Worm (Caenorhabditis elegans) whole organism, young adult: ENCODE data around the gene K05F1.13.

Experiments used
- C06A6.2 ChIP-seq: fragments of 200-800 bp; sonication (Bioruptor generic); conservative IDR thresholded peaks from 2 replicates; pipeline ENCODE4 v1.3.6; 2022; ENCODE audit warnings: missing genetic modification characterization, missing compliant biosample characterization
- C17E4.6 ChIP-seq: fragments of 200-800 bp; sonication (Bioruptor generic); IDR thresholded peaks from 2 replicates; pipeline ENCODE4 v1.3.6; 2022; ENCODE audit warnings: missing genetic modification reagents, missing genetic modification characterization, missing compliant biosample characterization
- F10E7.11 ChIP-seq: sonication (generic microtip); optimal IDR thresholded peaks from 2 replicates; lab custom pipeline; 2017; ENCODE audit warnings: mild to moderate bottlenecking, missing genetic modification characterization, moderate library complexity, missing compliant biosample characterization
- F22D6.2 ChIP-seq: sonication (generic microtip); optimal IDR thresholded peaks from 2 replicates; lab custom pipeline; 2016; ENCODE audit warnings: mild to moderate bottlenecking, missing genetic modification characterization, missing compliant biosample characterization
- F23B12.7 ChIP-seq: sonication (generic microtip); optimal IDR thresholded peaks from 2 replicates; lab custom pipeline; 2017; ENCODE audit warnings: missing genetic modification characterization, mild to moderate bottlenecking, missing compliant biosample characterization, antibody characterized with exemption, moderate library complexity; ENCODE audit not compliant: insufficient read depth
- F37B4.10 ChIP-seq: fragments of 200-800 bp; sonication (Bioruptor generic); IDR thresholded peaks from 2 replicates; pipeline ENCODE4 v1.3.6; 2022; ENCODE audit warnings: missing genetic modification characterization, missing compliant biosample characterization
- F57A8.1 ChIP-seq: fragments of 200-800 bp; sonication (Bioruptor generic); optimal IDR thresholded peaks from 2 replicates; lab custom pipeline; 2018; ENCODE audit warnings: mild to moderate bottlenecking, missing genetic modification characterization, moderate library complexity, missing compliant biosample characterization
- T07F8.4 ChIP-seq: sonication (generic microtip); optimal IDR thresholded peaks from 2 replicates; lab custom pipeline; 2016; ENCODE audit warnings: mild to moderate bottlenecking, missing genetic modification characterization, moderate library complexity, missing compliant biosample characterization
- Y53G8AR.9 ChIP-seq: fragments of 200-800 bp; sonication (Bioruptor generic); conservative IDR thresholded peaks from 2 replicates; pipeline ENCODE4 v1.3.6; 2022; ENCODE audit warnings: missing genetic modification reagents, missing genetic modification characterization, missing compliant biosample characterization
- akir-1 ChIP-seq: fragments of 200-800 bp; sonication (Bioruptor generic); optimal IDR thresholded peaks from 2 replicates; lab custom pipeline; 2018; ENCODE audit warnings: mild to moderate bottlenecking, missing genetic modification characterization, moderate library complexity, missing compliant biosample characterization
- ama-1 ChIP-seq, 3 experiments: fragments of 150-350 bp in 1 of 3; sonication (generic microtip) in 2 of 3; optimal IDR thresholded peaks; 2 replicates each; lab custom pipeline; 2014 to 2018; ENCODE audit warnings: missing biosample characterization in 2 of 3, missing genetic modification characterization in 2 of 3, missing genetic modification reagents in 2 of 3
- aptf-2 ChIP-seq: fragments of 200-800 bp; sonication (Bioruptor generic); conservative IDR thresholded peaks from 2 replicates; pipeline ENCODE4 v1.3.6; 2022; ENCODE audit warnings: missing genetic modification reagents, missing genetic modification characterization, missing compliant biosample characterization
- atf-7 ChIP-seq: sonication (generic microtip); optimal IDR thresholded peaks from 2 replicates; lab custom pipeline; 2017; ENCODE audit warnings: mild to moderate bottlenecking, missing genetic modification characterization, missing compliant biosample characterization
- athp-1 ChIP-seq: sonication (generic microtip); optimal IDR thresholded peaks from 2 replicates; lab custom pipeline; 2017; ENCODE audit warnings: mild to moderate bottlenecking, missing genetic modification characterization, missing compliant biosample characterization
- attf-5 ChIP-seq: fragments of 200-800 bp; sonication (Bioruptor generic); optimal IDR thresholded peaks from 2 replicates; lab custom pipeline; 2018; ENCODE audit warnings: mild to moderate bottlenecking, missing genetic modification characterization, missing compliant biosample characterization
- bed-1 ChIP-seq: fragments of 200-800 bp; sonication (Bioruptor generic); IDR thresholded peaks from 2 replicates; pipeline ENCODE4 v1.3.6; 2022; ENCODE audit warnings: missing genetic modification reagents, missing genetic modification characterization, missing compliant biosample characterization
- cebp-2 ChIP-seq: fragments of 200-800 bp; sonication (Bioruptor generic); IDR thresholded peaks from 2 replicates; pipeline ENCODE4 v1.3.6; 2022; ENCODE audit warnings: missing genetic modification characterization, missing compliant biosample characterization
- ceh-58 ChIP-seq: fragments of 200-800 bp; sonication (Bioruptor generic); IDR thresholded peaks from 2 replicates; pipeline ENCODE4 v1.3.6; 2022; ENCODE audit warnings: missing genetic modification characterization, missing compliant biosample characterization
- ceh-91 ChIP-seq: fragments of 200-800 bp; sonication (Bioruptor generic); IDR thresholded peaks from 2 replicates; pipeline ENCODE4 v1.3.6; 2022; ENCODE audit warnings: missing genetic modification reagents, missing genetic modification characterization, missing compliant biosample characterization
- chd-7 ChIP-seq: sonication (generic microtip); optimal IDR thresholded peaks from 2 replicates; lab custom pipeline; 2016; ENCODE audit warnings: mild to moderate bottlenecking, missing genetic modification characterization, moderate library complexity, missing compliant biosample characterization
- dpff-1 ChIP-seq: sonication (generic microtip); optimal IDR thresholded peaks from 2 replicates; lab custom pipeline; 2017; ENCODE audit warnings: mild to moderate bottlenecking, missing genetic modification characterization, missing compliant biosample characterization
- efl-1 ChIP-seq: fragments of 150-350 bp; optimal IDR thresholded peaks from 2 replicates; lab custom pipeline; 2014; ENCODE audit warnings: missing biosample characterization, missing genetic modification reagents, missing genetic modification characterization
- egl-18 ChIP-seq: fragments of 200-800 bp; sonication (Bioruptor generic); IDR thresholded peaks from 2 replicates; pipeline ENCODE4 v1.3.6; 2022; ENCODE audit warnings: missing genetic modification reagents, missing genetic modification characterization, missing compliant biosample characterization
- egl-44 ChIP-seq: fragments of 200-800 bp; sonication (Bioruptor generic); IDR thresholded peaks from 2 replicates; pipeline ENCODE4 v1.3.6; 2022; ENCODE audit warnings: missing genetic modification reagents, missing genetic modification characterization, missing compliant biosample characterization
- egrh-3 ChIP-seq: fragments of 200-800 bp; sonication (Bioruptor generic); IDR thresholded peaks from 2 replicates; pipeline ENCODE4 v1.3.6; 2022; ENCODE audit warnings: missing genetic modification reagents, missing genetic modification characterization, missing compliant biosample characterization
- ekl-4 ChIP-seq: fragments of 200-800 bp; sonication (Bioruptor generic); IDR thresholded peaks from 2 replicates; pipeline ENCODE4 v1.3.6; 2022; ENCODE audit warnings: missing genetic modification reagents, missing genetic modification characterization, missing compliant biosample characterization
- him-1 ChIP-seq: sonication (generic microtip); optimal IDR thresholded peaks from 2 replicates; lab custom pipeline; 2016; ENCODE audit warnings: missing genotype, missing genetic modification reagents, missing genetic modification characterization, missing compliant biosample characterization
- hlh-12 ChIP-seq: sonication (generic microtip); optimal IDR thresholded peaks from 2 replicates; lab custom pipeline; 2016; ENCODE audit warnings: missing genetic modification characterization, missing compliant biosample characterization
- lin-26 ChIP-seq: fragments of 200-800 bp; sonication (Bioruptor generic); IDR thresholded peaks from 2 replicates; pipeline ENCODE4 v1.3.6; 2022; ENCODE audit warnings: missing genetic modification reagents, missing genetic modification characterization, missing compliant biosample characterization
- lin-35 ChIP-seq, 3 experiments: fragments of 150-350 bp in 2 of 3; sonication (generic microtip) in 1 of 3; optimal IDR thresholded peaks; 2 replicates each; lab custom pipeline; 2014 to 2018; ENCODE audit warnings: missing biosample characterization in 3 of 3, missing genetic modification characterization in 3 of 3, missing genetic modification reagents in 3 of 3
- lin-40 ChIP-seq: sonication (generic microtip); optimal IDR thresholded peaks from 2 replicates; lab custom pipeline; 2016; ENCODE audit warnings: missing genetic modification characterization, mild to moderate bottlenecking, missing compliant biosample characterization, missing genotype, missing genetic modification reagents
- nfya-1 ChIP-seq: sonication (generic microtip); optimal IDR thresholded peaks from 2 replicates; lab custom pipeline; 2017; ENCODE audit warnings: antibody characterized with exemption, missing compliant biosample characterization, missing genetic modification characterization, borderline replicate concordance; ENCODE audit not compliant: insufficient read depth
- nfyb-1 ChIP-seq: fragments of 200-800 bp; sonication (Bioruptor generic); IDR thresholded peaks from 2 replicates; pipeline ENCODE4 v1.3.6; 2022; ENCODE audit warnings: missing genetic modification reagents, missing genetic modification characterization, missing compliant biosample characterization
- rcor-1 ChIP-seq: fragments of 200-800 bp; sonication (Bioruptor generic); IDR thresholded peaks from 2 replicates; pipeline ENCODE4 v1.3.6; 2022; ENCODE audit warnings: missing genetic modification reagents, missing genetic modification characterization, missing compliant biosample characterization
- rpc-1 ChIP-seq, 2 experiments: fragments of 150-350 bp in 1 of 2; sonication (generic microtip) in 1 of 2; optimal IDR thresholded peaks; 2 replicates each; lab custom pipeline; 2014 to 2018; ENCODE audit warnings: missing biosample characterization in 1 of 2, missing genetic modification characterization in 1 of 2, missing genetic modification reagents in 1 of 2, missing genotype in 1 of 2
- snpc-3.4 ChIP-seq: sonication (generic microtip); optimal IDR thresholded peaks from 2 replicates; lab custom pipeline; 2017; ENCODE audit warnings: missing genetic modification characterization, mild to moderate bottlenecking, missing compliant biosample characterization, antibody characterized with exemption, moderate library complexity, missing genotype, missing genetic modification reagents
- snpc-4 ChIP-seq, 5 experiments: fragments of 150-350 bp in 1 of 5; sonication (generic microtip) in 4 of 5; optimal IDR thresholded peaks; 2 replicates each; lab custom pipeline; 2014 to 2018; ENCODE audit warnings: missing genetic modification characterization in 5 of 5, missing biosample characterization in 3 of 5, antibody characterized with exemption in 2 of 5, mild to moderate bottlenecking in 2 of 5, missing compliant biosample characterization in 2 of 5, missing genotype in 2 of 5, moderate library complexity in 2 of 5, missing genetic modification reagents in 1 of 5
- somi-1 ChIP-seq: fragments of 200-800 bp; sonication (Bioruptor generic); optimal IDR thresholded peaks from 2 replicates; lab custom pipeline; 2018; ENCODE audit warnings: mild to moderate bottlenecking, missing genetic modification characterization, missing compliant biosample characterization
- tbp1 ChIP-seq: fragments of 200-800 bp; sonication (Bioruptor generic); optimal IDR thresholded peaks from 2 replicates; lab custom pipeline; 2018; ENCODE audit warnings: mild to moderate bottlenecking, missing genetic modification characterization, missing compliant biosample characterization
- xnd-1 ChIP-seq: sonication (generic microtip); optimal IDR thresholded peaks from 2 replicates; lab custom pipeline; 2016; ENCODE audit warnings: missing genotype, missing genetic modification reagents, missing genetic modification characterization, missing compliant biosample characterization
- ztf-18 ChIP-seq: sonication (generic microtip); optimal IDR thresholded peaks from 2 replicates; lab custom pipeline; 2016; ENCODE audit warnings: missing genotype, mild to moderate bottlenecking, missing genetic modification characterization, missing compliant biosample characterization
- ztf-22 ChIP-seq: fragments of 200-800 bp; sonication (Bioruptor generic); optimal IDR thresholded peaks from 2 replicates; lab custom pipeline; 2018; ENCODE audit warnings: mild to moderate bottlenecking, missing genetic modification characterization, moderate library complexity, missing compliant biosample characterization
- ztf-28 ChIP-seq: fragments of 200-800 bp; sonication (Bioruptor generic); IDR thresholded peaks from 2 replicates; pipeline ENCODE4 v1.3.6; 2022; ENCODE audit warnings: missing genetic modification reagents, missing genetic modification characterization, missing compliant biosample characterization
- ztf-6 ChIP-seq: fragments of 200-800 bp; sonication (Bioruptor generic); IDR thresholded peaks from 2 replicates; pipeline ENCODE4 v1.3.6; 2022; ENCODE audit warnings: missing genetic modification reagents, missing genetic modification characterization, missing compliant biosample characterization

The K05F1.13 gene

ce11 chrII:5781935-5782921, 6.7 kb upstream of the K05F1.13 start, which contains the start of gene K05F1.6 (continued):
- peak; percentile 75 for TF ChIP-seq F10E7.11 (tag; lab: Kevin White, UChicago)
- no peak for TF ChIP-seq akir-1
- TF ChIP-seq ama-1 (optimal IDR thresholded peaks at IDR 0.05; lab: Kevin White, UChicago), result no peak
- TF ChIP-seq ama-1 (GFP tag; optimal IDR thresholded peaks at IDR 0.05; lab: Kevin White, UChicago), result peak; percentile 36 to 67
- peak; percentile 93 for TF ChIP-seq F23B12.7 (tag; lab: Kevin White, UChicago)
- peak; percentile 66 for TF ChIP-seq dpff-1 (tag; lab: Kevin White, UChicago)
- TF ChIP-seq F37B4.10, result no peak
- peak; percentile 83 for TF ChIP-seq him-1 (tag; lab: Kevin White, UChicago)
- TF ChIP-seq bed-1 (GFP tag; lab: Robert Waterston, UW), result no peak
- TF ChIP-seq ekl-4 (GFP tag; lab: Robert Waterston, UW), result peak; percentile 67; the same call in 1 of the 2 replicates
- peak; percentile 95 for TF ChIP-seq tbp1
- TF ChIP-seq egrh-3 (GFP tag; lab: Robert Waterston, UW), result peak; percentile 49; the same call in 1 of the 2 replicates
- TF ChIP-seq egl-44 (GFP tag; lab: Robert Waterston, UW), result peak; percentile 85
- TF ChIP-seq ceh-58 (GFP tag; lab: Robert Waterston, UW), result no peak
- no peak for TF ChIP-seq efl-1 (GFP tag; lab: Kevin White, UChicago)
- TF ChIP-seq lin-35 (GFP tag; optimal IDR thresholded peaks at IDR 0.05; lab: Kevin White, UChicago), result peak in 1 of 3 experiments; percentile 55
- peak; percentile 84 for TF ChIP-seq snpc-3.4 (tag; lab: Kevin White, UChicago)
- TF ChIP-seq attf-5 (GFP tag; lab: Kevin White, UChicago), result peak; percentile 64
- TF ChIP-seq atf-7, result peak; percentile 72
- 0 out of 2 replicates have a peak, but pooled peaks have one; percentile 43 for TF ChIP-seq ztf-6
- TF ChIP-seq egl-18 (GFP tag; lab: Robert Waterston, UW), result no peak; the same call in 1 of the 2 replicates
- peak; percentile 77 for TF ChIP-seq athp-1 (tag; lab: Kevin White, UChicago)
- TF ChIP-seq cebp-2, result 0 out of 2 replicates have a peak, but pooled peaks have one; percentile 27
- TF ChIP-seq Y53G8AR.9 (GFP tag; lab: Robert Waterston, UW), result peak; percentile 77; the same call in 1 of the 2 replicates
- no peak for TF ChIP-seq aptf-2
- TF ChIP-seq somi-1, result peak; percentile 82
- TF ChIP-seq chd-7 (tag; lab: Kevin White, UChicago), result peak; percentile 83
- TF ChIP-seq lin-40 (tag; lab: Kevin White, UChicago), result peak; percentile 80
- TF ChIP-seq F22D6.2 (tag; lab: Kevin White, UChicago), result no peak
- peak; percentile 30 for TF ChIP-seq F57A8.1 (GFP tag; lab: Kevin White, UChicago)
- TF ChIP-seq ceh-91 (GFP tag; lab: Robert Waterston, UW), result peak; percentile 57
- TF ChIP-seq hlh-12 (tag; lab: Kevin White, UChicago), result peak; percentile 32
- TF ChIP-seq rpc-1 (optimal IDR thresholded peaks at IDR 0.05; lab: Kevin White, UChicago), result peak; percentile 90
- TF ChIP-seq rpc-1 (tag; optimal IDR thresholded peaks at IDR 0.05; lab: Kevin White, UChicago), result peak; percentile 89
- TF ChIP-seq rcor-1 (GFP tag; lab: Robert Waterston, UW), result peak; percentile 82
- TF ChIP-seq lin-26 (GFP tag; lab: Robert Waterston, UW), result peak; percentile 95
- 0 out of 2 replicates have a peak, but pooled peaks have one; percentile 62 for TF ChIP-seq C17E4.6 (GFP tag; lab: Robert Waterston, UW)
- TF ChIP-seq xnd-1 (tag; lab: Kevin White, UChicago), result peak; percentile 39
- peak; percentile 86 for TF ChIP-seq ztf-28 (GFP tag; lab: Robert Waterston, UW)
- peak; percentile 12 for TF ChIP-seq ztf-22 (GFP tag; lab: Kevin White, UChicago)
- TF ChIP-seq nfya-1 (tag; lab: Kevin White, UChicago), result no peak
- peak; percentile 84 for TF ChIP-seq T07F8.4
- peak; percentile 81 for TF ChIP-seq ztf-18 (tag; lab: Kevin White, UChicago)
- no peak for TF ChIP-seq C06A6.2 (GFP tag; lab: Robert Waterston, UW)
- peak; percentile 88 for TF ChIP-seq nfyb-1 (GFP tag; lab: Robert Waterston, UW)
- peak; percentile 55 for TF ChIP-seq snpc-4 (GFP tag; optimal IDR thresholded peaks at IDR 0.05; lab: Kevin White, UChicago)
- TF ChIP-seq snpc-4 (tag; optimal IDR thresholded peaks at IDR 0.05; lab: Kevin White, UChicago), result peak in 3 of 4 experiments; percentile 76 to 81 (median 77)
